Fruit fly (Drosophila melanogaster) whole organism, embryonic: Measurements from ENCODE around the gene CG4950.

Experiments
- Ada2b ChIP-seq: fragments of 200-800 bp; sonication (Bioruptor generic); IDR thresholded peaks from 2 replicates; pipeline ENCODE4 v1.3.6; 2022; ENCODE audit warnings: missing biosample characterization, missing genetic modification characterization
- Atf-2 ChIP-seq: fragments of 200-800 bp; sonication (Bioruptor generic); optimal IDR thresholded peaks from 2 replicates; lab custom pipeline; 2016; ENCODE audit warnings: missing biosample characterization, missing genetic modification characterization
- Atf6 ChIP-seq: fragments of 200-800 bp; sonication (Bioruptor generic); IDR thresholded peaks from 2 replicates; pipeline ENCODE4 v1.3.6; 2022; ENCODE audit warnings: missing biosample characterization, missing genetic modification characterization
- B-H1 ChIP-seq: fragments of 200-800 bp; sonication (Bioruptor generic); IDR thresholded peaks from 3 replicates; pipeline ENCODE4 v1.3.6; 2022; ENCODE audit warnings: missing biosample characterization, missing genetic modification characterization
- C15 ChIP-seq: fragments of 200-800 bp; sonication (Bioruptor generic); IDR thresholded peaks from 3 replicates; pipeline ENCODE4 v1.3.6; 2022; ENCODE audit warnings: missing biosample characterization, missing genetic modification characterization
- CG10147 ChIP-seq: fragments of 200-800 bp; sonication (Bioruptor generic); optimal IDR thresholded peaks from 2 replicates; lab custom pipeline; 2019; ENCODE audit warnings: missing biosample characterization, mild to moderate bottlenecking, missing genetic modification characterization, moderate library complexity
- CG10267 ChIP-seq: fragments of 200-800 bp; sonication (Bioruptor generic); optimal IDR thresholded peaks from 2 replicates; lab custom pipeline; 2018; ENCODE audit warnings: missing biosample characterization, mild to moderate bottlenecking, missing genetic modification characterization, moderate library complexity
- CG10321 ChIP-seq: fragments of 200-800 bp; sonication (Bioruptor generic); IDR thresholded peaks from 2 replicates; pipeline ENCODE4 v1.3.6; 2022; ENCODE audit warnings: missing biosample characterization, missing genetic modification characterization
- CG10654 ChIP-seq: fragments of 200-800 bp; sonication (Bioruptor generic); optimal IDR thresholded peaks from 2 replicates; lab custom pipeline; 2016; ENCODE audit warnings: missing biosample characterization, missing genetic modification characterization
- CG11398 ChIP-seq: fragments of 200-800 bp; sonication (Bioruptor generic); optimal IDR thresholded peaks from 2 replicates; lab custom pipeline; 2016; ENCODE audit warnings: missing biosample characterization, missing genetic modification characterization
- CG12155 ChIP-seq: fragments of 200-800 bp; sonication (Bioruptor generic); optimal IDR thresholded peaks from 3 replicates; lab custom pipeline; 2016; ENCODE audit warnings: missing biosample characterization, missing genetic modification characterization
- CG13424 ChIP-seq: fragments of 200-800 bp; sonication (Bioruptor generic); optimal IDR thresholded peaks from 2 replicates; lab custom pipeline; 2019; ENCODE audit warnings: missing biosample characterization, mild to moderate bottlenecking, missing genetic modification characterization, moderate library complexity
- CG13775 ChIP-seq: fragments of 200-800 bp; sonication (Bioruptor generic); optimal IDR thresholded peaks from 3 replicates; lab custom pipeline; 2017; ENCODE audit warnings: missing biosample characterization, mild to moderate bottlenecking, missing genetic modification characterization
- CG15269 ChIP-seq: fragments of 200-800 bp; sonication (Bioruptor generic); optimal IDR thresholded peaks from 2 replicates; lab custom pipeline; 2018; ENCODE audit warnings: missing biosample characterization, mild to moderate bottlenecking, missing genetic modification characterization, moderate library complexity
- CG17328 ChIP-seq: fragments of 200-800 bp; sonication (Bioruptor generic); IDR thresholded peaks from 2 replicates; pipeline ENCODE4 v1.3.6; 2022; ENCODE audit warnings: missing biosample characterization, missing genetic modification characterization
- CG30403 ChIP-seq: fragments of 200-800 bp; sonication (Bioruptor generic); optimal IDR thresholded peaks from 3 replicates; lab custom pipeline; 2016; ENCODE audit warnings: missing biosample characterization, missing genetic modification characterization
- CG31441 ChIP-seq: fragments of 200-800 bp; sonication (Bioruptor generic); IDR thresholded peaks from 2 replicates; pipeline ENCODE4 v1.3.6; 2022; ENCODE audit warnings: missing biosample characterization, missing genetic modification characterization
- CG33213 ChIP-seq: fragments of 200-800 bp; sonication (Bioruptor generic); optimal IDR thresholded peaks from 3 replicates; lab custom pipeline; 2016; ENCODE audit warnings: missing biosample characterization, missing genetic modification characterization
- CG34422 ChIP-seq: fragments of 200-800 bp; sonication (Bioruptor generic); IDR thresholded peaks from 3 replicates; pipeline ENCODE4 v1.3.6; 2022; ENCODE audit warnings: missing biosample characterization, missing genetic modification characterization
- CG4424 ChIP-seq: fragments of 200-800 bp; sonication (Bioruptor generic); optimal IDR thresholded peaks from 3 replicates; lab custom pipeline; 2016; ENCODE audit warnings: missing biosample characterization, missing genetic modification characterization
- CG6254 ChIP-seq: fragments of 200-800 bp; sonication (Bioruptor generic); optimal IDR thresholded peaks from 3 replicates; lab custom pipeline; 2017; ENCODE audit warnings: mild to moderate bottlenecking, missing biosample characterization, missing genetic modification reagents, missing genetic modification characterization
- CG7357 ChIP-seq: fragments of 200-800 bp; sonication (Bioruptor generic); IDR thresholded peaks from 3 replicates; pipeline ENCODE4 v1.3.6; 2022; ENCODE audit warnings: missing biosample characterization, missing genetic modification characterization
- E2f2 ChIP-seq: fragments of 200-800 bp; sonication (Bioruptor generic); IDR thresholded peaks from 2 replicates; pipeline ENCODE4 v1.3.6; 2022; ENCODE audit warnings: missing biosample characterization, missing genetic modification characterization
- HLH3B ChIP-seq: fragments of 200-800 bp; sonication (Bioruptor generic); IDR thresholded peaks from 2 replicates; pipeline ENCODE4 v1.3.6; 2022; ENCODE audit warnings: missing biosample characterization, missing genetic modification characterization
- HLH4C ChIP-seq: fragments of 200-800 bp; sonication (Bioruptor generic); IDR thresholded peaks from 3 replicates; pipeline ENCODE4 v1.3.6; 2022; ENCODE audit warnings: missing biosample characterization, missing genetic modification characterization; ENCODE audit not compliant: partially characterized antibody
- Hr3 ChIP-seq: fragments of 200-800 bp; sonication (Bioruptor generic); optimal IDR thresholded peaks from 3 replicates; lab custom pipeline; 2016; ENCODE audit warnings: missing biosample characterization, missing genetic modification characterization
- Hr51 ChIP-seq, 2 experiments: fragments of 200-800 bp; sonication (Bioruptor generic); optimal IDR thresholded peaks; 2 replicates in 1 of 2; 3 replicates in 1 of 2; lab custom pipeline; 2016 to 2018; ENCODE audit warnings: missing biosample characterization in 2 of 2, missing genetic modification characterization in 2 of 2, mild to moderate bottlenecking in 1 of 2, moderate library complexity in 1 of 2
- Hsf ChIP-seq: fragments of 200-800 bp; sonication (Bioruptor generic); optimal IDR thresholded peaks from 3 replicates; lab custom pipeline; 2016; ENCODE audit warnings: missing biosample characterization, missing genetic modification characterization
- MBD-R2 ChIP-seq: fragments of 200-800 bp; sonication (Bioruptor generic); IDR thresholded peaks from 2 replicates; pipeline ENCODE4 v1.3.6; 2022; ENCODE audit warnings: missing biosample characterization, missing genetic modification characterization
- Meics ChIP-seq: fragments of 200-800 bp; sonication (Bioruptor generic); optimal IDR thresholded peaks from 2 replicates; lab custom pipeline; 2017; ENCODE audit warnings: missing biosample characterization, mild to moderate bottlenecking, missing genetic modification characterization
- Poxn ChIP-seq: fragments of 200-800 bp; sonication (Bioruptor generic); IDR thresholded peaks from 2 replicates; pipeline ENCODE4 v1.3.6; 2022; ENCODE audit warnings: missing biosample characterization, missing genetic modification characterization
- Rfx ChIP-seq: fragments of 200-800 bp; sonication (Bioruptor generic); IDR thresholded peaks from 2 replicates; pipeline ENCODE4 v1.3.6; 2022; ENCODE audit warnings: missing biosample characterization, missing genetic modification characterization
- ase ChIP-seq: fragments of 200-800 bp; sonication (Bioruptor generic); IDR thresholded peaks from 3 replicates; pipeline ENCODE4 v1.3.6; 2022; ENCODE audit warnings: missing biosample characterization, missing genetic modification characterization
- az2 ChIP-seq: fragments of 200-800 bp; sonication (Bioruptor generic); optimal IDR thresholded peaks from 3 replicates; lab custom pipeline; 2016; ENCODE audit warnings: missing biosample characterization, missing genetic modification characterization
- croc ChIP-seq: fragments of 200-800 bp; sonication (Bioruptor generic); conservative IDR thresholded peaks from 3 replicates; pipeline ENCODE4 v1.3.6; 2022; ENCODE audit warnings: missing biosample characterization, missing genetic modification characterization
- en ChIP-seq: fragments of 200-800 bp; sonication (Bioruptor generic); optimal IDR thresholded peaks from 2 replicates; lab custom pipeline; 2016; ENCODE audit warnings: missing biosample characterization, missing genetic modification characterization
- esg ChIP-seq: fragments of 200-800 bp; sonication (Bioruptor generic); conservative IDR thresholded peaks from 2 replicates; pipeline ENCODE4 v1.3.6; 2022; ENCODE audit warnings: missing biosample characterization, missing genetic modification characterization
- hbn ChIP-seq: fragments of 200-800 bp; sonication (Bioruptor generic); IDR thresholded peaks from 2 replicates; pipeline ENCODE4 v1.3.6; 2022; ENCODE audit warnings: missing biosample characterization, missing genetic modification characterization; ENCODE audit not compliant: partially characterized antibody
- ind ChIP-seq: fragments of 200-800 bp; sonication (Bioruptor generic); optimal IDR thresholded peaks from 3 replicates; lab custom pipeline; 2016; ENCODE audit warnings: missing biosample characterization, missing genetic modification characterization
- klu ChIP-seq: fragments of 200-800 bp; sonication (Bioruptor generic); IDR thresholded peaks from 2 replicates; pipeline ENCODE4 v1.3.6; 2022; ENCODE audit warnings: missing biosample characterization, missing genetic modification characterization
- nmo ChIP-seq: fragments of 200-800 bp; sonication (Bioruptor generic); optimal IDR thresholded peaks from 2 replicates; lab custom pipeline; 2018; ENCODE audit warnings: missing biosample characterization, mild to moderate bottlenecking, missing genetic modification characterization, moderate library complexity
- ranshi ChIP-seq: fragments of 200-800 bp; sonication (Bioruptor generic); IDR thresholded peaks from 2 replicates; pipeline ENCODE4 v1.3.6; 2022; ENCODE audit warnings: missing biosample characterization, missing genetic modification characterization
- row ChIP-seq: fragments of 200-800 bp; sonication (Bioruptor generic); IDR thresholded peaks from 3 replicates; pipeline ENCODE4 v1.3.6; 2022; ENCODE audit warnings: missing biosample characterization, missing genetic modification characterization
- slbo ChIP-seq: fragments of 200-800 bp; sonication (Bioruptor generic); IDR thresholded peaks from 2 replicates; pipeline ENCODE4 v1.3.6; 2022; ENCODE audit warnings: missing biosample characterization, missing genetic modification characterization
- tgo ChIP-seq: fragments of 200-800 bp; sonication (Bioruptor generic); IDR thresholded peaks from 3 replicates; pipeline ENCODE4 v1.3.6; 2022; ENCODE audit warnings: missing biosample characterization, missing genetic modification characterization
- tup ChIP-seq: fragments of 200-800 bp; sonication (Bioruptor generic); optimal IDR thresholded peaks from 2 replicates; lab custom pipeline; 2016; ENCODE audit warnings: missing biosample characterization, mild to moderate bottlenecking, missing genetic modification characterization, moderate library complexity
- unpg ChIP-seq: fragments of 200-800 bp; sonication (Bioruptor generic); optimal IDR thresholded peaks from 3 replicates; lab custom pipeline; 2018; ENCODE audit warnings: missing biosample characterization, mild to moderate bottlenecking, missing genetic modification characterization, moderate library complexity
- usp ChIP-seq: fragments of >200 bp; optimal IDR thresholded peaks from 2 replicates; lab custom pipeline; 2017; ENCODE audit warnings: missing biosample characterization, missing genetic modification characterization
- vvl ChIP-seq: fragments of 200-800 bp; sonication (Bioruptor generic); IDR thresholded peaks from 2 replicates; pipeline ENCODE4 v1.3.6; 2022; ENCODE audit warnings: missing biosample characterization, missing genetic modification characterization

The CG4950 gene

dm6 chr3L:16290850-16291249 is 22.9 kb upstream of the CG4950 start, which contains the start of gene CG13045:
CG13045 (minus strand) TSS chr3L:16290950.
- TF ChIP-seq C15 (GFP tag; lab: Robert Waterston, UW) = 0 out of 3 replicates have a peak, but pooled peaks have one; percentile 11
- no peak for TF ChIP-seq HLH4C

dm6 chr3L:16289067-16289466 is 21.1 kb upstream of the CG4950 start:
- TF ChIP-seq CG30403 (GFP tag; lab: Kevin White, UChicago) (peak; percentile 48), klu (GFP tag; lab: Robert Waterston, UW) (no peak), CG10147 (GFP tag; lab: Kevin White, UChicago) (no peak), row (peak; percentile 34; the same call in 1 of the 3 replicates), CG11398 (GFP tag; lab: Kevin White, UChicago) (no peak), vvl (GFP tag; lab: Robert Waterston, UW) (peak; percentile 40; the same call in 1 of the 2 replicates), az2 (peak; percentile 31), ase (GFP tag; lab: Robert Waterston, UW) (peak; percentile 47; the same call in 1 of the 3 replicates), Rfx (GFP tag; lab: Robert Waterston, UW) (peak; percentile 38; the same call in 1 of the 2 replicates), CG13775 (GFP tag; lab: Kevin White, UChicago) (peak; percentile 11), Hsf (GFP tag; lab: Kevin White, UChicago) (no peak), esg (GFP tag; lab: Robert Waterston, UW) (peak; percentile 64; the same call in 1 of the 2 replicates), CG10654 (GFP tag; lab: Kevin White, UChicago) (peak; percentile 2), Hr51 (GFP tag; optimal IDR thresholded peaks at IDR 0.05; lab: Kevin White, UChicago) (peak in 1 of 2 experiments; percentile 69), CG17328 (GFP tag; lab: Robert Waterston, UW) (peak; percentile 44; the same call in 1 of the 2 replicates), CG10267 (tag; lab: Kevin White, UChicago) (no peak), hbn (GFP tag; lab: Robert Waterston, UW) (no peak), CG7357 (0 out of 3 replicates have a peak, but pooled peaks have one; percentile 21), MBD-R2 (GFP tag; lab: Robert Waterston, UW) (no peak), CG13424 (tag; lab: Kevin White, UChicago) (peak; percentile 41), nmo (GFP tag; lab: Kevin White, UChicago) (peak; percentile 2), Poxn (GFP tag; lab: Robert Waterston, UW) (no peak), Atf-2 (GFP tag; lab: Kevin White, UChicago) (no peak), Ada2b (peak; percentile 58; the same call in 1 of the 2 replicates), HLH3B (no peak), E2f2 (GFP tag; lab: Robert Waterston, UW) (peak; percentile 22; the same call in 1 of the 2 replicates), croc (no peak), B-H1 (GFP tag; lab: Robert Waterston, UW) (0 out of 3 replicates have a peak, but pooled peaks have one; percentile 16), CG31441 (GFP tag; lab: Robert Waterston, UW) (no peak), CG6254 (GFP tag; lab: Kevin White, UChicago) (no peak), Meics (peak; percentile 39), tup (GFP tag; lab: Kevin White, UChicago) (no peak), Atf6 (peak; percentile 38; the same call in 1 of the 2 replicates), CG10321 (GFP tag; lab: Robert Waterston, UW) (0 out of 2 replicates have a peak, but pooled peaks have one; percentile 9), usp (GFP tag; lab: Kevin White, UChicago) (no peak), ranshi (GFP tag; lab: Robert Waterston, UW) (0 out of 2 replicates have a peak, but pooled peaks have one; percentile 28), CG4424 (peak; percentile 38), slbo (GFP tag; lab: Robert Waterston, UW) (peak; percentile 22; the same call in 1 of the 2 replicates), CG12155 (GFP tag; lab: Kevin White, UChicago) (peak; percentile 3), ind (GFP tag; lab: Kevin White, UChicago) (peak; percentile 23), CG34422 (GFP tag; lab: Robert Waterston, UW) (peak; percentile 50; the same call in 1 of the 3 replicates), CG15269 (tag; lab: Kevin White, UChicago) (peak; percentile 67), Hr3 (peak; percentile 24), en (GFP tag; lab: Kevin White, UChicago) (no peak), unpg (GFP tag; lab: Kevin White, UChicago) (peak; percentile 59), tgo (GFP tag; lab: Robert Waterston, UW) (peak; percentile 43; the same call in 1 of the 3 replicates), CG33213 (no peak)
